Fruit fly (Drosophila melanogaster) whole organism, prepupa: ENCODE results near the gene barc.

Experiments
- CG10631 ChIP-seq: fragments of 200-800 bp; sonication (Bioruptor generic); optimal IDR thresholded peaks from 2 replicates; lab custom pipeline; 2016; ENCODE audit warnings: missing biosample characterization, missing genetic modification characterization
- CG10669 ChIP-seq: fragments of 200-800 bp; sonication (Bioruptor generic); optimal IDR thresholded peaks from 3 replicates; lab custom pipeline; 2018; ENCODE audit warnings: missing biosample characterization, mild to moderate bottlenecking, missing genetic modification characterization, moderate library complexity
- CG11294 ChIP-seq: fragments of 200-800 bp; sonication (Bioruptor generic); IDR thresholded peaks from 2 replicates; pipeline ENCODE4 v1.3.6; 2022; ENCODE audit warnings: missing biosample characterization, missing genetic modification characterization
- CG11762 ChIP-seq: fragments of 200-800 bp; sonication (Bioruptor generic); optimal IDR thresholded peaks from 3 replicates; lab custom pipeline; 2016; ENCODE audit warnings: missing biosample characterization, missing genetic modification characterization; ENCODE audit not compliant: insufficient read depth
- CG11902 ChIP-seq: fragments of 200-800 bp; sonication (Bioruptor generic); optimal IDR thresholded peaks from 3 replicates; lab custom pipeline; 2016; ENCODE audit warnings: missing biosample characterization, missing genetic modification characterization
- CG15336 ChIP-seq: fragments of 200-800 bp; sonication (Bioruptor generic); IDR thresholded peaks from 2 replicates; pipeline ENCODE4 v1.3.6; 2022; ENCODE audit warnings: missing biosample characterization, missing genetic modification characterization
- CG1621 ChIP-seq: fragments of 200-800 bp; sonication (Bioruptor generic); optimal IDR thresholded peaks from 3 replicates; lab custom pipeline; 2018; ENCODE audit warnings: missing biosample characterization, mild to moderate bottlenecking, missing genetic modification characterization
- CG16779 ChIP-seq: fragments of 200-800 bp; sonication (Bioruptor generic); optimal IDR thresholded peaks from 3 replicates; lab custom pipeline; 2017; ENCODE audit warnings: missing biosample characterization, mild to moderate bottlenecking, missing genetic modification characterization
- CG3032 ChIP-seq: fragments of 200-800 bp; optimal IDR thresholded peaks from 2 replicates; lab custom pipeline; 2019; ENCODE audit warnings: missing biosample characterization, mild to moderate bottlenecking, missing genetic modification characterization, moderate library complexity
- CG31627 ChIP-seq: fragments of 200-800 bp; sonication (Bioruptor generic); optimal IDR thresholded peaks from 3 replicates; lab custom pipeline; 2016; ENCODE audit warnings: missing biosample characterization, missing genetic modification characterization
- CG32006 ChIP-seq: fragments of 200-800 bp; sonication (Bioruptor generic); optimal IDR thresholded peaks from 3 replicates; lab custom pipeline; 2017; ENCODE audit warnings: missing biosample characterization, mild to moderate bottlenecking, missing genetic modification characterization
- CG34406 ChIP-seq: fragments of 200-800 bp; sonication (Bioruptor generic); optimal IDR thresholded peaks from 3 replicates; lab custom pipeline; 2016; ENCODE audit warnings: missing biosample characterization, missing genetic modification characterization
- CG3919 ChIP-seq: fragments of 200-800 bp; sonication (Bioruptor generic); optimal IDR thresholded peaks from 3 replicates; lab custom pipeline; 2016; ENCODE audit warnings: missing biosample characterization, missing genetic modification characterization
- CG4318 ChIP-seq: fragments of 200-800 bp; sonication (Bioruptor generic); optimal IDR thresholded peaks from 3 replicates; lab custom pipeline; 2017; ENCODE audit warnings: missing biosample characterization, mild to moderate bottlenecking, missing genetic modification characterization
- CG6163 ChIP-seq: fragments of 200-800 bp; sonication (Bioruptor generic); IDR thresholded peaks from 3 replicates; pipeline ENCODE4 v1.3.6; 2022; ENCODE audit warnings: missing biosample characterization, missing genetic modification characterization
- CG6276 ChIP-seq: fragments of 200-800 bp; sonication (Bioruptor generic); optimal IDR thresholded peaks from 2 replicates; lab custom pipeline; 2017; ENCODE audit warnings: missing biosample characterization, mild to moderate bottlenecking, missing genetic modification characterization
- CG6792 ChIP-seq: fragments of 200-800 bp; sonication (Bioruptor generic); optimal IDR thresholded peaks from 3 replicates; lab custom pipeline; 2016; ENCODE audit warnings: missing biosample characterization, missing genetic modification characterization
- CG7368 ChIP-seq: fragments of 200-800 bp; sonication (Bioruptor generic); optimal IDR thresholded peaks from 3 replicates; lab custom pipeline; 2016; ENCODE audit warnings: missing biosample characterization, missing genetic modification characterization
- CG8119 ChIP-seq: fragments of 200-800 bp; sonication (Bioruptor generic); IDR thresholded peaks from 3 replicates; pipeline ENCODE4 v1.3.6; 2022; ENCODE audit warnings: missing biosample characterization, missing genetic modification characterization
- CG8319 ChIP-seq: fragments of 200-800 bp; sonication (Bioruptor generic); optimal IDR thresholded peaks from 3 replicates; lab custom pipeline; 2016; ENCODE audit warnings: missing biosample characterization, missing genetic modification characterization
- CG8632 ChIP-seq: fragments of 200-800 bp; sonication (Bioruptor generic); optimal IDR thresholded peaks from 3 replicates; lab custom pipeline; 2016; ENCODE audit warnings: missing biosample characterization, missing genetic modification characterization
- CG9139 ChIP-seq: fragments of 200-800 bp; sonication (Bioruptor generic); optimal IDR thresholded peaks from 3 replicates; lab custom pipeline; 2017; ENCODE audit warnings: missing biosample characterization, mild to moderate bottlenecking, missing genetic modification characterization
- Eip75B ChIP-seq: fragments of 200-800 bp; sonication (Bioruptor generic); optimal IDR thresholded peaks from 3 replicates; lab custom pipeline; 2016; ENCODE audit warnings: missing biosample characterization, missing genetic modification characterization
- Eip78C ChIP-seq: fragments of 200-800 bp; sonication (Bioruptor generic); peaks from one replicate; lab custom pipeline; 2016; ENCODE audit warnings: missing biosample characterization, missing genetic modification characterization
- Ets21C ChIP-seq: fragments of 200-800 bp; sonication (Bioruptor generic); optimal IDR thresholded peaks from 3 replicates; lab custom pipeline; 2016; ENCODE audit warnings: missing biosample characterization, missing genetic modification characterization
- Ets96B ChIP-seq: fragments of 200-800 bp; optimal IDR thresholded peaks from 2 replicates; lab custom pipeline; 2019; ENCODE audit warnings: missing biosample characterization, mild to moderate bottlenecking, missing genetic modification characterization, moderate library complexity
- Gug ChIP-seq: fragments of 200-800 bp; sonication (Bioruptor generic); IDR thresholded peaks from 2 replicates; pipeline ENCODE4 v1.3.6; 2022; ENCODE audit warnings: missing biosample characterization, missing genetic modification characterization
- Hr38 ChIP-seq: sonication (Bioruptor generic); optimal IDR thresholded peaks from 2 replicates; lab custom pipeline; 2016; ENCODE audit warnings: missing biosample characterization, missing genetic modification characterization
- Hr4 ChIP-seq: fragments of 200-800 bp; sonication (Bioruptor generic); optimal IDR thresholded peaks from 3 replicates; lab custom pipeline; 2016; ENCODE audit warnings: missing biosample characterization, missing genetic modification characterization
- Lpt ChIP-seq: fragments of 200-800 bp; sonication (Bioruptor generic); optimal IDR thresholded peaks from 3 replicates; lab custom pipeline; 2016; ENCODE audit warnings: missing biosample characterization, missing genetic modification characterization
- OdsH ChIP-seq: fragments of 200-800 bp; sonication (Bioruptor generic); optimal IDR thresholded peaks from 3 replicates; lab custom pipeline; 2016; ENCODE audit warnings: missing biosample characterization, missing genetic modification characterization
- Smox ChIP-seq: fragments of 200-800 bp; sonication (Bioruptor generic); optimal IDR thresholded peaks from 3 replicates; lab custom pipeline; 2016; ENCODE audit warnings: missing biosample characterization, missing genetic modification characterization
- Sox102F ChIP-seq: fragments of 200-800 bp; sonication (Bioruptor generic); optimal IDR thresholded peaks from 2 replicates; lab custom pipeline; 2016; ENCODE audit warnings: missing biosample characterization, mild to moderate bottlenecking, missing genetic modification characterization
- achi ChIP-seq: fragments of 200-800 bp; sonication (Bioruptor generic); optimal IDR thresholded peaks from 3 replicates; lab custom pipeline; 2016; ENCODE audit warnings: missing biosample characterization, missing genetic modification characterization
- cyc ChIP-seq: fragments of 200-800 bp; sonication (Bioruptor generic); optimal IDR thresholded peaks from 3 replicates; lab custom pipeline; 2016; ENCODE audit warnings: missing biosample characterization, missing genetic modification characterization
- dac ChIP-seq: fragments of 200-800 bp; sonication (Bioruptor generic); optimal IDR thresholded peaks from 2 replicates; lab custom pipeline; 2017; ENCODE audit warnings: missing biosample characterization, mild to moderate bottlenecking, missing genetic modification characterization
- dsx ChIP-seq: fragments of 200-800 bp; optimal IDR thresholded peaks from 3 replicates; lab custom pipeline; 2019; ENCODE audit warnings: missing biosample characterization, mild to moderate bottlenecking, missing genetic modification characterization, moderate library complexity; ENCODE audit not compliant: poor library complexity, severe bottlenecking
- eg ChIP-seq: fragments of 200-800 bp; sonication (Bioruptor generic); IDR thresholded peaks from 3 replicates; pipeline ENCODE4 v1.3.6; 2022; ENCODE audit warnings: missing biosample characterization, missing genetic modification characterization
- fd59A ChIP-seq: fragments of 200-800 bp; sonication (Bioruptor generic); optimal IDR thresholded peaks from 2 replicates; lab custom pipeline; 2017; ENCODE audit warnings: missing biosample characterization, mild to moderate bottlenecking, missing genetic modification characterization, missing genetic modification reagents
- fd85E ChIP-seq: fragments of 200-800 bp; sonication (Bioruptor generic); optimal IDR thresholded peaks from 3 replicates; lab custom pipeline; 2016; ENCODE audit warnings: missing biosample characterization, missing genetic modification characterization
- fkh ChIP-seq: fragments of 200-800 bp; sonication (Bioruptor generic); optimal IDR thresholded peaks from 3 replicates; lab custom pipeline; 2017; ENCODE audit warnings: missing biosample characterization, mild to moderate bottlenecking, missing genetic modification characterization, moderate library complexity
- lz ChIP-seq: fragments of 200-800 bp; sonication (Bioruptor generic); optimal IDR thresholded peaks from 3 replicates; lab custom pipeline; 2016; ENCODE audit warnings: missing biosample characterization, missing genetic modification characterization
- net ChIP-seq: fragments of 200-800 bp; sonication (Bioruptor generic); optimal IDR thresholded peaks from 3 replicates; lab custom pipeline; 2016; ENCODE audit warnings: missing biosample characterization, missing genetic modification characterization
- pdm3 ChIP-seq: fragments of 200-800 bp; sonication (Bioruptor generic); optimal IDR thresholded peaks from 3 replicates; lab custom pipeline; 2016; ENCODE audit warnings: missing biosample characterization, missing genetic modification characterization
- ss ChIP-seq, 2 experiments: fragments of 200-800 bp; sonication (Bioruptor generic); optimal IDR thresholded peaks; 2 replicates in 1 of 2; 3 replicates in 1 of 2; lab custom pipeline; 2017 to 2018; ENCODE audit warnings: mild to moderate bottlenecking in 2 of 2, missing biosample characterization in 2 of 2, missing genetic modification characterization in 2 of 2, moderate library complexity in 1 of 2
- svp ChIP-seq: fragments of 200-800 bp; sonication (Bioruptor generic); peaks from one replicate; lab custom pipeline; 2016; ENCODE audit warnings: missing biosample characterization, missing genetic modification characterization
- vri ChIP-seq: fragments of 200-800 bp; sonication (Bioruptor generic); optimal IDR thresholded peaks from 3 replicates; lab custom pipeline; 2016; ENCODE audit warnings: missing biosample characterization, mild to moderate bottlenecking, missing genetic modification characterization

barc gene

dm6 chr3L:21433098-21433497 is at the start of gene barc, which contains the start of gene Aef1 (continued):
- TF ChIP-seq ss (GFP tag; optimal IDR thresholded peaks at IDR 0.05; lab: Kevin White, UChicago) = no peak
- TF ChIP-seq Eip75B = no peak
- TF ChIP-seq Lpt (GFP tag; lab: Kevin White, UChicago) = peak; percentile 74
- peak; percentile 90 for TF ChIP-seq lz (GFP tag; lab: Kevin White, UChicago)

dm6 chr3L:21482100-21482499 is 49.2 kb upstream of the barc start:
- TF ChIP-seq Ets21C (GFP tag; lab: Kevin White, UChicago) (no peak), CG6276 (GFP tag; lab: Kevin White, UChicago) (no peak), eg (GFP tag; lab: Robert Waterston, UW) (no peak), CG3919 (no peak), Gug (GFP tag; lab: Robert Waterston, UW) (no peak), CG6792 (GFP tag; lab: Kevin White, UChicago) (no peak), CG16779 (tag; lab: Kevin White, UChicago) (no peak), Eip75B (no peak), CG32006 (GFP tag; lab: Kevin White, UChicago) (no peak)

- TF ChIP-seq CG11294 (GFP tag; lab: Robert Waterston, UW) (no peak), Smox (GFP tag; lab: Kevin White, UChicago) (peak; percentile 45), dsx (peak; percentile 61), eg (GFP tag; lab: Robert Waterston, UW) (peak; percentile 83), Eip78C (peak; percentile 93), CG6792 (GFP tag; lab: Kevin White, UChicago) (peak; percentile 68), lz (GFP tag; lab: Kevin White, UChicago) (peak; percentile 71), Ets21C (GFP tag; lab: Kevin White, UChicago) (peak; percentile 1), CG34406 (GFP tag; lab: Kevin White, UChicago) (peak; percentile 77), CG7368 (GFP tag; lab: Kevin White, UChicago) (peak; percentile 87), Hr4 (GFP tag; lab: Kevin White, UChicago) (peak; percentile 23), cyc (peak; percentile 66), CG11762 (GFP tag; lab: Kevin White, UChicago) (peak; percentile 63), net (peak; percentile 83), CG4318 (no peak), CG6163 (GFP tag; lab: Robert Waterston, UW) (peak; percentile 87), Sox102F (GFP tag; lab: Kevin White, UChicago) (peak; percentile 67), CG6276 (GFP tag; lab: Kevin White, UChicago) (no peak), svp (no peak), CG1621 (peak; percentile 63), fkh (GFP tag; lab: Kevin White, UChicago) (peak; percentile 54), Eip75B (peak; percentile 73), CG8319 (GFP tag; lab: Kevin White, UChicago) (peak; percentile 78), achi (GFP tag; lab: Kevin White, UChicago) (peak; percentile 76), CG8119 (GFP tag; lab: Robert Waterston, UW) (no peak), OdsH (GFP tag; lab: Kevin White, UChicago) (peak; percentile 73), CG31627 (GFP tag; lab: Kevin White, UChicago) (peak; percentile 57), CG8632 (GFP tag; lab: Kevin White, UChicago) (peak; percentile 64), vri (GFP tag; lab: Kevin White, UChicago) (no peak), ss (GFP tag; optimal IDR thresholded peaks at IDR 0.05; lab: Kevin White, UChicago) (peak; percentile 30 to 79), pdm3 (GFP tag; lab: Kevin White, UChicago) (peak; percentile 73), fd59A (GFP tag; lab: Kevin White, UChicago) (peak; percentile 41), Lpt (GFP tag; lab: Kevin White, UChicago) (peak; percentile 16), CG10669 (GFP tag; lab: Kevin White, UChicago) (peak; percentile 55), dac (GFP tag; lab: Kevin White, UChicago) (peak; percentile 59), CG11902 (GFP tag; lab: Kevin White, UChicago) (peak; percentile 17), fd85E (GFP tag; lab: Kevin White, UChicago) (peak; percentile 72), CG10631 (GFP tag; lab: Kevin White, UChicago) (no peak), Hr38 (GFP tag; lab: Kevin White, UChicago) (no peak), CG9139 (GFP tag; lab: Kevin White, UChicago) (peak; percentile 60), CG15336 (GFP tag; lab: Robert Waterston, UW) (peak; percentile 54; the same call in 1 of the 2 replicates), CG16779 (tag; lab: Kevin White, UChicago) (peak; percentile 48), Ets96B (tag; lab: Kevin White, UChicago) (no peak), CG3032 (no peak), CG32006 (GFP tag; lab: Kevin White, UChicago) (peak; percentile 43)
Measured at dm6 chr3L:21479636-21480035, 46.7 kb upstream of the barc start.
